Fruit fly (Drosophila melanogaster) whole organism: Measurements from ENCODE around the gene Atg18a.

ENCODE experiments used
- Dll ChIP-seq: fragments of >200 bp; optimal IDR thresholded peaks from 2 replicates; lab custom pipeline; 2017
- EcR ChIP-seq, 2 experiments: fragments of >200 bp; optimal IDR thresholded peaks; 2 replicates each; lab custom pipeline; 2017; ENCODE audit warnings: missing biosample characterization in 2 of 2, missing genetic modification characterization in 2 of 2, missing genetic modification reagents in 2 of 2
- pan ChIP-seq: fragments of >200 bp; optimal IDR thresholded peaks from 2 replicates; lab custom pipeline; 2017
- psq ChIP-seq: fragments of >200 bp; optimal IDR thresholded peaks from 2 replicates; lab custom pipeline; 2017
- usp ChIP-seq: fragments of >200 bp; optimal IDR thresholded peaks from 2 replicates; lab custom pipeline; 2017; ENCODE audit warnings: missing biosample characterization, missing genetic modification characterization, mixed read lengths

DNA sequence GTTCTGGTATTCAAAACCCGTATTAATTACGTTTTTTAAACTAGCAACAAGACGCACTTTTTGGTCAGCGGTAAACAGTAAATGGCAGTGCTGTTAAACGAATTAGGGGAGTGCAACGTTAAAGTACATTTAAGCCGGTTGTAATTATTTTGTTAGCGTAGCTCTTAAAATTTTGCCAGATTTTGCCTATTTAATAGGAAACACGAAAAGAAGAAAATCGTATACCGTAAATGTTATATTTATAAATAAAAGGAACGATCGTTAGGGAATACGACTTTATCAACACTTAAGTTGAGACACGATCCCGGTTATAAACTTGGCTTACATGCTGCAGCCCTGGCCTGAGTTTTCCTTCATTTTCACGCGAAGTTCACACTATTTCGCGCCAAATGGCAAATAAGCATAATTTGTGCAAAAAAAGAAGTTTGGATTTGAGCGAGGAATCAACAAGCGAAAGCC lies 49.2 kb upstream of the Atg18a start, which contains the start of the genes Setx and mus301:
- TF ChIP-seq usp (GFP tag; lab: Kevin White, UChicago) (no peak), Dll (lab: Kevin White, UChicago) (no peak), psq (lab: Kevin White, UChicago) (no peak), pan (lab: Kevin White, UChicago) (no peak), EcR (GFP tag; optimal IDR thresholded peaks at IDR 0.05; lab: Kevin White, UChicago) (no peak)
